Worm (Caenorhabditis elegans): ENCODE measurements around the gene F53E10.6.
"Not testable (repeated sequence)": the region's sequence is repeated elsewhere in the genome, so short reads cannot be mapped to it uniquely, and the experiment has no call there.

Gene F53E10.6

ce11 chrV:2592173-2592676, 10.6 kb downstream of the F53E10.6 start, which contains the start of gene irg-3:
irg-3 (plus strand) TSS chrV:2592591.
- no peak for TF ChIP-seq unc-62 (GFP tag; optimal IDR thresholded peaks at IDR 0.05)

- no peak for TF ChIP-seq unc-62 (GFP tag; optimal IDR thresholded peaks at IDR 0.05)
Measured at ce11 chrV:2589834-2590233, 13.0 kb downstream of the F53E10.6 start.

- TF ChIP-seq unc-62 (GFP tag; optimal IDR thresholded peaks at IDR 0.05) = no peak
Measured at ce11 chrV:2585727-2586126, 17.1 kb downstream of the F53E10.6 start, which contains the start of gene C29G2.6. C29G2.6 (minus strand) TSS chrV:2585908.

ce11 chrV:2580598-2580997, 22.3 kb downstream of the F53E10.6 start, which contains the start of gene C29G2.3:
C29G2.3 (plus strand) TSS chrV:2580898.
- no peak for TF ChIP-seq unc-62 (GFP tag; optimal IDR thresholded peaks at IDR 0.05)

ce11 chrV:2577603-2578002, 25.3 kb downstream of the F53E10.6 start, which contains the start of gene srt-4:
srt-4 (plus strand) TSS chrV:2577903.
- TF ChIP-seq unc-62 (GFP tag; optimal IDR thresholded peaks at IDR 0.05) = no peak

ce11 chrV:2575716-2576115, 27.1 kb downstream of the F53E10.6 start:
- TF ChIP-seq unc-62 (GFP tag; optimal IDR thresholded peaks at IDR 0.05) = no peak

ce11 chrV:2573881-2574280, 29.0 kb downstream of the F53E10.6 start, which contains the start of gene nhr-290:
nhr-290 (plus strand) TSS chrV:2574181.
- no peak for TF ChIP-seq unc-62 (GFP tag; optimal IDR thresholded peaks at IDR 0.05)

- no peak for TF ChIP-seq unc-62 (GFP tag; optimal IDR thresholded peaks at IDR 0.05)
Measured at ce11 chrV:2573108-2573507, 29.8 kb downstream of the F53E10.6 start, which contains the start of gene srj-20. srj-20 (minus strand) TSS chrV:2573208.

- no peak for TF ChIP-seq unc-62 (GFP tag; optimal IDR thresholded peaks at IDR 0.05)
Measured at ce11 chrV:2570643-2571042, 32.2 kb downstream of the F53E10.6 start, which contains the start of gene srj-19. srj-19 (minus strand) TSS chrV:2570743.

- no peak for TF ChIP-seq unc-62 (GFP tag; optimal IDR thresholded peaks at IDR 0.05)
Measured at ce11 chrV:2565525-2565924, 37.3 kb downstream of the F53E10.6 start, which contains the start of gene Y45G12C.1. Y45G12C.1 (plus strand) TSS chrV:2565683.

ce11 chrV:2561390-2561789, 41.5 kb downstream of the F53E10.6 start, which contains the start of gene gst-10:
gst-10 (plus strand) TSS chrV:2561690.
- TF ChIP-seq unc-62 (GFP tag; optimal IDR thresholded peaks at IDR 0.05) = not testable (repeated sequence)
